Worm (Caenorhabditis elegans): ENCODE measurements around the gene C38C3.3.

DNA sequence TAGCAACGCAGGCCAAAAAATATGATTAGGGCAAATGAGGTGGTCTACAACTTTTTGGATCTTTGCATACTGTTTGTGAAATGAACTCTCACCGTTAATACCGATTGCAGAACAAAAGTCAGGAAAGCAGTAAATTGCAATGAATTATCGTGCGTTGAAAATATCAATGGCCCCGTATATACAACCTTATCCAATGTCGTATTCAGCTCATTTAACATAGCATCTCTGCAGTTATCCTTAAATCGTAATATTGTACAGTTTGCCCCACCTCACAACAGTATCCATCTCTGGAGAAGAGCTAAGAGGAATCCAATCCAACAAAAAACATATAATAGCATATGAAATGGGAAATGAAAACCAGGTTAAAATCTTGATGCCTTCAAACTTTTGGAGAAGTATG, 37.0 kb downstream of the C38C3.3 start:
- TF ChIP-seq flt-1 (GFP tag; IDR thresholded peaks at IDR 0.05) (no peak), pes-1 (GFP tag; IDR thresholded peaks at IDR 0.05) (no peak), ama-1 (optimal IDR thresholded peaks at IDR 0.05) (no peak), scrt-1 (GFP tag; IDR thresholded peaks at IDR 0.05) (no peak)

Data from whole organism, early embryonic.